Fruit fly (Drosophila melanogaster): Measurements from ENCODE around the gene CG43362.

Gene CG43362

dm6 chr2L:18312309-18312708 lies 21.0 kb upstream of the CG43362 start (continued):
- TF ChIP-seq Ssrp (tag; optimal IDR thresholded peaks at IDR 0.05) (peak; percentile 77), sens-2 (GFP tag; IDR thresholded peaks at IDR 0.05) (0 out of 2 replicates have a peak, but pooled peaks have one; percentile 5), fd3F (GFP tag; optimal IDR thresholded peaks at IDR 0.05) (no peak), twi (tag; optimal IDR thresholded peaks at IDR 0.05) (peak; percentile 21), Blimp-1 (GFP tag; optimal IDR thresholded peaks at IDR 0.05) (peak; percentile 62), gsb (GFP tag; IDR thresholded peaks at IDR 0.05) (no peak), jumu (GFP tag; optimal IDR thresholded peaks at IDR 0.05) (peak; percentile 3), CG3407 (GFP tag; optimal IDR thresholded peaks at IDR 0.05) (peak; percentile 33), peb (GFP tag; IDR thresholded peaks at IDR 0.05) (no peak), Side (GFP tag; optimal IDR thresholded peaks at IDR 0.05) (no peak), CG3065 (GFP tag; optimal IDR thresholded peaks at IDR 0.05) (no peak), CG2712 (tag; optimal IDR thresholded peaks at IDR 0.05) (peak; percentile 81), mld (GFP tag; IDR thresholded peaks at IDR 0.05; ENCODE audit: partially characterized antibody) (no peak), CG6175 (GFP tag; IDR thresholded peaks at IDR 0.05) (no peak), unpg (GFP tag; optimal IDR thresholded peaks at IDR 0.05) (peak; percentile 67), chif (GFP tag; optimal IDR thresholded peaks at IDR 0.05) (peak; percentile 5 to 58), jing (GFP tag; optimal IDR thresholded peaks at IDR 0.05) (peak; percentile 39), CG8290 (GFP tag; optimal IDR thresholded peaks at IDR 0.05) (no peak), CG8290 (tag; optimal IDR thresholded peaks at IDR 0.05) (no peak), btn (GFP tag; optimal IDR thresholded peaks at IDR 0.05) (no peak), ewg (GFP tag; optimal IDR thresholded peaks at IDR 0.05) (peak; percentile 40), CG4820 (GFP tag; optimal IDR thresholded peaks at IDR 0.05) (peak; percentile 37), NK7.1 (GFP tag; optimal IDR thresholded peaks at IDR 0.05) (peak; percentile 11), CG17328 (GFP tag; IDR thresholded peaks at IDR 0.05) (peak; percentile 34; the same call in 1 of the 2 replicates), CG9609 (GFP tag; optimal IDR thresholded peaks at IDR 0.05) (peak; percentile 32), CG3281 (GFP tag; optimal IDR thresholded peaks at IDR 0.05) (no peak), eve (GFP tag; optimal IDR thresholded peaks at IDR 0.05) (peak in 1 of 2 experiments; percentile 90), Rfx (GFP tag; IDR thresholded peaks at IDR 0.05) (no peak), CG18476 (GFP tag; optimal IDR thresholded peaks at IDR 0.05) (peak; percentile 34), nom (GFP tag; optimal IDR thresholded peaks at IDR 0.05) (peak; percentile 60), CG12769 (tag; optimal IDR thresholded peaks at IDR 0.05) (no peak), zen (tag; optimal IDR thresholded peaks at IDR 0.05) (no peak), Fer1 (GFP tag; optimal IDR thresholded peaks at IDR 0.05) (no peak), CG17385 (GFP tag; optimal IDR thresholded peaks at IDR 0.05) (no peak), pan (optimal IDR thresholded peaks at IDR 0.05) (no peak), pan (GFP tag; optimal IDR thresholded peaks at IDR 0.05 in 1 of 2, IDR thresholded peaks at IDR 0.05 in 1 of 2) (no peak), CG11723 (GFP tag; optimal IDR thresholded peaks at IDR 0.05) (peak; percentile 41), Meics (GFP tag; optimal IDR thresholded peaks at IDR 0.05) (no peak), CG12071 (GFP tag; optimal IDR thresholded peaks at IDR 0.05) (no peak), salm (tag; optimal IDR thresholded peaks at IDR 0.05) (no peak), Pdp1 (GFP tag; optimal IDR thresholded peaks at IDR 0.05) (peak; percentile 11 to 94), ro (GFP tag; IDR thresholded peaks at IDR 0.05) (no peak), CG2129 (GFP tag; IDR thresholded peaks at IDR 0.05; ENCODE audit: partially characterized antibody) (no peak), Oaz (GFP tag; IDR thresholded peaks at IDR 0.05) (no peak), H2.0 (GFP tag; IDR thresholded peaks at IDR 0.05) (no peak), CG2202 (tag; optimal IDR thresholded peaks at IDR 0.05) (peak; percentile 38), sisA (GFP tag; IDR thresholded peaks at IDR 0.05) (peak; percentile 37), insv (GFP tag; optimal IDR thresholded peaks at IDR 0.05) (no peak), gcm (GFP tag; optimal IDR thresholded peaks at IDR 0.05) (peak; percentile 7), CG31441 (GFP tag; IDR thresholded peaks at IDR 0.05) (peak; percentile 73; the same call in 1 of the 2 replicates), ind (GFP tag; optimal IDR thresholded peaks at IDR 0.05) (no peak), CG8281 (tag; optimal IDR thresholded peaks at IDR 0.05) (no peak)
